Worm (Caenorhabditis elegans): ENCODE results near the gene copd-1.

Gene copd-1

ce11 chrIII:6655830-6656229 lies 31.1 kb upstream of the copd-1 start:
- TF ChIP-seq mxl-3 (GFP tag; optimal IDR thresholded peaks at IDR 0.05), result no peak
- TF ChIP-seq fos-1 (tag; optimal IDR thresholded peaks at IDR 0.05), result no peak
- TF ChIP-seq dpl-1 (GFP tag; optimal IDR thresholded peaks at IDR 0.05), result no peak
- TF ChIP-seq dmd-8 (GFP tag; IDR thresholded peaks at IDR 0.05), result no peak
- no peak for TF ChIP-seq nhr-28 (tag; optimal IDR thresholded peaks at IDR 0.05)
- no peak for TF ChIP-seq aha-1 (tag)
- TF ChIP-seq hlh-30 (tag; optimal IDR thresholded peaks at IDR 0.05; ENCODE audit: insufficient read depth), result peak; percentile 50
- TF ChIP-seq lin-29 (GFP tag; IDR thresholded peaks at IDR 0.05), result no peak
- TF ChIP-seq F10B5.3 (tag; optimal IDR thresholded peaks at IDR 0.05), result no peak
- TF ChIP-seq nhr-48 (tag; optimal IDR thresholded peaks at IDR 0.05), result no peak
- TF ChIP-seq lin-39 (tag; optimal IDR thresholded peaks at IDR 0.05), result no peak
- peak; percentile 37 for TF ChIP-seq mep-1 (tag; optimal IDR thresholded peaks at IDR 0.05)
- no peak for TF ChIP-seq ceh-62 (tag; optimal IDR thresholded peaks at IDR 0.05)
- no peak for TF ChIP-seq daf-12 (tag; optimal IDR thresholded peaks at IDR 0.05)
- no peak for TF ChIP-seq attf-4 (tag; optimal IDR thresholded peaks at IDR 0.05)
- no peak for TF ChIP-seq lim-7 (GFP tag; IDR thresholded peaks at IDR 0.05)
- no peak for TF ChIP-seq pha-4 (GFP tag; IDR thresholded peaks at IDR 0.05)
- no peak for TF ChIP-seq pha-4 (tag; optimal IDR thresholded peaks at IDR 0.05)
- no peak for TF ChIP-seq ZK337.2 (GFP tag; IDR thresholded peaks at IDR 0.05)
- TF ChIP-seq F44E2.7 (GFP tag; IDR thresholded peaks at IDR 0.05), result no peak
- TF ChIP-seq nhr-11 (tag; optimal IDR thresholded peaks at IDR 0.05), result peak; percentile 31
- peak in 1 of 2 experiments; percentile 15 for TF ChIP-seq lsy-2 (tag; optimal IDR thresholded peaks at IDR 0.05)
- TF ChIP-seq ztf-7 (tag; optimal IDR thresholded peaks at IDR 0.05), result no peak
- TF ChIP-seq vab-7 (GFP tag; IDR thresholded peaks at IDR 0.05), result no peak
- TF ChIP-seq hlh-11 (tag; optimal IDR thresholded peaks at IDR 0.05), result no peak
- no peak for TF ChIP-seq lin-13 (GFP tag; optimal IDR thresholded peaks at IDR 0.05)
- no peak for TF ChIP-seq snpc-4 (tag; optimal IDR thresholded peaks at IDR 0.05)
- peak; percentile 26; the same call in 1 of the 2 replicates for TF ChIP-seq ctbp-1 (GFP tag; IDR thresholded peaks at IDR 0.05)
- no peak for TF ChIP-seq nhr-41 (GFP tag; IDR thresholded peaks at IDR 0.05)
- TF ChIP-seq mxl-2 (GFP tag; conservative IDR thresholded peaks at IDR 0.05), result no peak
- TF ChIP-seq spr-1 (tag; optimal IDR thresholded peaks at IDR 0.05), result no peak
- TF ChIP-seq unc-62 (GFP tag; optimal IDR thresholded peaks at IDR 0.05 in 1 of 2), result peak in 1 of 2 experiments; percentile 78
- no peak for TF ChIP-seq unc-62 (tag; optimal IDR thresholded peaks at IDR 0.05)
- no peak for TF ChIP-seq R02D3.7 (tag; optimal IDR thresholded peaks at IDR 0.05)
- no peak for TF ChIP-seq daf-8 (GFP tag; IDR thresholded peaks at IDR 0.05)
- TF ChIP-seq madf-9 (GFP tag; conservative IDR thresholded peaks at IDR 0.05), result no peak
- no peak for TF ChIP-seq spr-3 (GFP tag; optimal IDR thresholded peaks at IDR 0.05)
- TF ChIP-seq Y5F2A.4 (GFP tag; optimal IDR thresholded peaks at IDR 0.05), result no peak
- TF ChIP-seq hmg-1.1 (GFP tag; IDR thresholded peaks at IDR 0.05), result no peak

- TF ChIP-seq php-3 (GFP tag; IDR thresholded peaks at IDR 0.05) (no peak), duxl-1 (tag; optimal IDR thresholded peaks at IDR 0.05; ENCODE audit: poor library complexity) (no peak), lin-13 (GFP tag; optimal IDR thresholded peaks at IDR 0.05) (no peak), ceh-32 (tag; optimal IDR thresholded peaks at IDR 0.05; ENCODE audit: poor library complexity) (no peak), tra-1 (GFP tag; IDR thresholded peaks at IDR 0.05) (no peak), nhr-25 (tag; optimal IDR thresholded peaks at IDR 0.05; ENCODE audit: borderline replicate concordance, insufficient read depth) (no peak), gei-8 (GFP tag; optimal IDR thresholded peaks at IDR 0.05) (no peak), dmd-9 (GFP tag; IDR thresholded peaks at IDR 0.05) (no peak), nhr-76 (tag; optimal IDR thresholded peaks at IDR 0.05) (no peak), attf-4 (tag; optimal IDR thresholded peaks at IDR 0.05) (no peak), unc-39 (tag; optimal IDR thresholded peaks at IDR 0.05) (no peak), daf-19 (GFP tag; conservative IDR thresholded peaks at IDR 0.05) (no peak), F37D6.2 (tag; optimal IDR thresholded peaks at IDR 0.05) (no peak), hif-1 (tag; optimal IDR thresholded peaks at IDR 0.05) (no peak), nhr-48 (tag; optimal IDR thresholded peaks at IDR 0.05) (no peak)
These were observed 29.2 kb upstream of the copd-1 start for ce11 chrIII:6653932-6654331.

Measured in whole organism, L4 larva.